Fruit fly (Drosophila melanogaster) whole organism, embryonic: Measurements from ENCODE around the gene mus301.

Experiments
- Adf1 ChIP-seq: fragments of 200-800 bp; sonication (Bioruptor generic); IDR thresholded peaks from 2 replicates; pipeline ENCODE4 v1.3.6; 2022; ENCODE audit warnings: missing biosample characterization, missing genetic modification characterization
- Antp ChIP-seq: fragments of 200-800 bp; sonication (Bioruptor generic); optimal IDR thresholded peaks from 3 replicates; lab custom pipeline; 2016; ENCODE audit warnings: missing biosample characterization, missing genetic modification characterization
- Atf6 ChIP-seq: fragments of 200-800 bp; sonication (Bioruptor generic); IDR thresholded peaks from 2 replicates; pipeline ENCODE4 v1.3.6; 2022; ENCODE audit warnings: missing biosample characterization, missing genetic modification characterization
- Bgb ChIP-seq: fragments of 200-800 bp; sonication (Bioruptor generic); IDR thresholded peaks from 2 replicates; pipeline ENCODE4 v1.3.6; 2022; ENCODE audit warnings: missing biosample characterization, missing genetic modification characterization; ENCODE audit not compliant: partially characterized antibody
- CG10462 ChIP-seq: fragments of 200-800 bp; sonication (Bioruptor generic); optimal IDR thresholded peaks from 2 replicates; lab custom pipeline; 2016; ENCODE audit warnings: missing biosample characterization, missing genetic modification characterization
- CG11247 ChIP-seq: fragments of 200-800 bp; sonication (Bioruptor generic); IDR thresholded peaks from 2 replicates; pipeline ENCODE4 v1.3.6; 2022; ENCODE audit warnings: missing biosample characterization, missing genetic modification characterization
- CG11723 ChIP-seq: fragments of 200-800 bp; sonication (Bioruptor generic); optimal IDR thresholded peaks from 2 replicates; lab custom pipeline; 2017; ENCODE audit warnings: missing biosample characterization, mild to moderate bottlenecking, missing genetic modification characterization
- CG15514 ChIP-seq: fragments of 200-800 bp; sonication (Bioruptor generic); optimal IDR thresholded peaks from 3 replicates; lab custom pipeline; 2017; ENCODE audit warnings: missing biosample characterization, missing genetic modification characterization, mild to moderate bottlenecking, moderate library complexity, missing genetic modification reagents
- CG17186 ChIP-seq: fragments of 200-800 bp; sonication (Bioruptor generic); optimal IDR thresholded peaks from 3 replicates; lab custom pipeline; 2017; ENCODE audit warnings: missing biosample characterization, missing genetic modification reagents, missing genetic modification characterization
- CG17912 ChIP-seq: fragments of 200-800 bp; sonication (Bioruptor generic); optimal IDR thresholded peaks from 2 replicates; lab custom pipeline; 2018; ENCODE audit warnings: missing biosample characterization, mild to moderate bottlenecking, missing genetic modification characterization
- CG1792 ChIP-seq: fragments of 200-800 bp; sonication (Bioruptor generic); optimal IDR thresholded peaks from 2 replicates; lab custom pipeline; 2016; ENCODE audit warnings: missing biosample characterization, missing genetic modification characterization
- CG2202 ChIP-seq: fragments of 200-800 bp; sonication (Bioruptor generic); optimal IDR thresholded peaks from 2 replicates; lab custom pipeline; 2018; ENCODE audit warnings: missing biosample characterization, mild to moderate bottlenecking, missing genetic modification characterization
- CG31441 ChIP-seq: fragments of 200-800 bp; sonication (Bioruptor generic); IDR thresholded peaks from 2 replicates; pipeline ENCODE4 v1.3.6; 2022; ENCODE audit warnings: missing biosample characterization, missing genetic modification characterization
- CG32532 ChIP-seq: fragments of 200-800 bp; sonication (Bioruptor generic); IDR thresholded peaks from 2 replicates; pipeline ENCODE4 v1.3.6; 2022; ENCODE audit warnings: missing biosample characterization, missing genetic modification characterization
- CG3407 ChIP-seq: fragments of 200-800 bp; sonication (Bioruptor generic); optimal IDR thresholded peaks from 2 replicates; lab custom pipeline; 2018; ENCODE audit warnings: missing biosample characterization, mild to moderate bottlenecking, missing genetic modification characterization
- CG5953 ChIP-seq: fragments of 200-800 bp; sonication (Bioruptor generic); IDR thresholded peaks from 2 replicates; pipeline ENCODE4 v1.3.6; 2022; ENCODE audit warnings: missing biosample characterization, missing genetic modification characterization
- CG7372 ChIP-seq: fragments of 200-800 bp; sonication (Bioruptor generic); IDR thresholded peaks from 2 replicates; pipeline ENCODE4 v1.3.6; 2022; ENCODE audit warnings: missing biosample characterization, missing genetic modification characterization
- CG7556 ChIP-seq: fragments of 200-800 bp; sonication (Bioruptor generic); optimal IDR thresholded peaks from 2 replicates; lab custom pipeline; 2017; ENCODE audit warnings: missing biosample characterization, mild to moderate bottlenecking, missing genetic modification characterization
- CG8281 ChIP-seq: fragments of 200-800 bp; sonication (Bioruptor generic); optimal IDR thresholded peaks from 2 replicates; lab custom pipeline; 2018; ENCODE audit warnings: missing biosample characterization, mild to moderate bottlenecking, missing genetic modification characterization, moderate library complexity
- CG9215 ChIP-seq: fragments of 200-800 bp; sonication (Bioruptor generic); IDR thresholded peaks from 2 replicates; pipeline ENCODE4 v1.3.6; 2022; ENCODE audit warnings: missing biosample characterization, missing genetic modification characterization
- H2.0 ChIP-seq: fragments of 200-800 bp; sonication (Bioruptor generic); IDR thresholded peaks from 2 replicates; pipeline ENCODE4 v1.3.6; 2022; ENCODE audit warnings: missing biosample characterization, missing genetic modification characterization
- Hmr ChIP-seq: fragments of 200-800 bp; sonication (Bioruptor generic); optimal IDR thresholded peaks from 3 replicates; lab custom pipeline; 2017; ENCODE audit warnings: mild to moderate bottlenecking, missing biosample characterization, missing genetic modification reagents, missing genetic modification characterization
- Hr3 ChIP-seq: fragments of 200-800 bp; sonication (Bioruptor generic); optimal IDR thresholded peaks from 3 replicates; lab custom pipeline; 2016; ENCODE audit warnings: missing biosample characterization, missing genetic modification characterization
- MESR4 ChIP-seq: fragments of 200-800 bp; sonication (Bioruptor generic); optimal IDR thresholded peaks from 2 replicates; lab custom pipeline; 2018; ENCODE audit warnings: missing biosample characterization, mild to moderate bottlenecking, missing genetic modification characterization, moderate library complexity
- Mrtf ChIP-seq: fragments of 200-800 bp; sonication (Bioruptor generic); IDR thresholded peaks from 3 replicates; pipeline ENCODE4 v1.3.6; 2022; ENCODE audit warnings: missing biosample characterization, missing genetic modification characterization
- Sin3A ChIP-seq: fragments of >200 bp; optimal IDR thresholded peaks from 2 replicates; lab custom pipeline; 2018
- Ssrp ChIP-seq: fragments of 200-800 bp; sonication (Bioruptor generic); optimal IDR thresholded peaks from 2 replicates; lab custom pipeline; 2018; ENCODE audit warnings: missing biosample characterization, mild to moderate bottlenecking, missing genetic modification characterization, moderate library complexity
- TFAM ChIP-seq: fragments of 200-800 bp; sonication (Bioruptor generic); optimal IDR thresholded peaks from 2 replicates; lab custom pipeline; 2017; ENCODE audit warnings: missing biosample characterization, missing genetic modification characterization, inconsistent platforms
- Tbp ChIP-seq: fragments of >200 bp; optimal IDR thresholded peaks from 2 replicates; lab custom pipeline; 2018; ENCODE audit warnings: missing biosample characterization, missing genetic modification characterization
- Usf ChIP-seq: fragments of 200-800 bp; sonication (Bioruptor generic); optimal IDR thresholded peaks from 2 replicates; lab custom pipeline; 2017; ENCODE audit warnings: missing genotype, missing biosample characterization, missing genetic modification characterization
- Vsx1 ChIP-seq: fragments of 200-800 bp; sonication (Bioruptor generic); optimal IDR thresholded peaks from 2 replicates; lab custom pipeline; 2017; ENCODE audit warnings: missing biosample characterization, mild to moderate bottlenecking, missing genetic modification characterization, missing genetic modification reagents
- ap ChIP-seq: fragments of 200-800 bp; sonication (Bioruptor generic); IDR thresholded peaks from 2 replicates; pipeline ENCODE4 v1.3.6; 2022; ENCODE audit warnings: missing biosample characterization, missing genetic modification characterization
- az2 ChIP-seq: fragments of 200-800 bp; sonication (Bioruptor generic); optimal IDR thresholded peaks from 3 replicates; lab custom pipeline; 2016; ENCODE audit warnings: missing biosample characterization, missing genetic modification characterization
- btn ChIP-seq: fragments of 200-800 bp; sonication (Bioruptor generic); optimal IDR thresholded peaks from 2 replicates; lab custom pipeline; 2016; ENCODE audit warnings: missing biosample characterization, missing genetic modification characterization
- cg ChIP-seq: fragments of 200-800 bp; sonication (Bioruptor generic); optimal IDR thresholded peaks from 3 replicates; lab custom pipeline; 2019; ENCODE audit warnings: missing biosample characterization, mild to moderate bottlenecking, missing genetic modification characterization, moderate library complexity
- chinmo ChIP-seq: fragments of 200-800 bp; sonication (Bioruptor generic); IDR thresholded peaks from 4 replicates; pipeline ENCODE4 v1.3.6; 2022; ENCODE audit warnings: missing biosample characterization, missing genetic modification characterization; ENCODE audit not compliant: partially characterized antibody
- cwo ChIP-seq: fragments of 200-800 bp; sonication (Bioruptor generic); optimal IDR thresholded peaks from 3 replicates; lab custom pipeline; 2017; ENCODE audit warnings: missing biosample characterization, missing genetic modification characterization, mild to moderate bottlenecking, moderate library complexity, missing genetic modification reagents
- fd102C ChIP-seq: fragments of 200-800 bp; sonication (Bioruptor generic); optimal IDR thresholded peaks from 2 replicates; lab custom pipeline; 2018; ENCODE audit warnings: missing biosample characterization, mild to moderate bottlenecking, missing genetic modification characterization, moderate library complexity
- fd3F ChIP-seq: fragments of 200-800 bp; sonication (Bioruptor generic); optimal IDR thresholded peaks from 2 replicates; lab custom pipeline; 2018; ENCODE audit warnings: missing biosample characterization, mild to moderate bottlenecking, missing genetic modification characterization, moderate library complexity
- fd96Cb ChIP-seq: fragments of 200-800 bp; sonication (Bioruptor generic); optimal IDR thresholded peaks from 2 replicates; lab custom pipeline; 2018; ENCODE audit warnings: missing biosample characterization, mild to moderate bottlenecking, missing genetic modification characterization, moderate library complexity
- gfzf ChIP-seq: fragments of 200-800 bp; sonication (Bioruptor generic); optimal IDR thresholded peaks from 2 replicates; lab custom pipeline; 2016; ENCODE audit warnings: missing biosample characterization, mild to moderate bottlenecking, missing genetic modification characterization, moderate library complexity
- lilli ChIP-seq: fragments of 200-800 bp; sonication (Bioruptor generic); optimal IDR thresholded peaks from 3 replicates; lab custom pipeline; 2016; ENCODE audit warnings: missing biosample characterization, missing genetic modification characterization
- luna ChIP-seq: fragments of 200-800 bp; sonication (Bioruptor generic); optimal IDR thresholded peaks from 2 replicates; lab custom pipeline; 2016; ENCODE audit warnings: missing biosample characterization, missing genetic modification characterization
- pfk ChIP-seq: fragments of 200-800 bp; sonication (Bioruptor generic); optimal IDR thresholded peaks from 2 replicates; lab custom pipeline; 2018; ENCODE audit warnings: missing biosample characterization, mild to moderate bottlenecking, missing genetic modification characterization, moderate library complexity
- pum ChIP-seq: fragments of 200-800 bp; sonication (Bioruptor generic); optimal IDR thresholded peaks from 2 replicates; lab custom pipeline; 2016; ENCODE audit warnings: missing biosample characterization, missing genetic modification characterization
- shn ChIP-seq: fragments of 200-800 bp; sonication (Bioruptor generic); optimal IDR thresholded peaks from 3 replicates; lab custom pipeline; 2016; ENCODE audit warnings: missing biosample characterization, missing genetic modification characterization
- tll ChIP-seq, 2 experiments: fragments of 200-800 bp in 1 of 2; fragments of >200 bp in 1 of 2; sonication (Bioruptor generic) in 1 of 2; optimal IDR thresholded peaks; 2 replicates each; lab custom pipeline; 2017 to 2019; ENCODE audit warnings: missing biosample characterization in 2 of 2, missing genetic modification characterization in 2 of 2, mild to moderate bottlenecking in 1 of 2, moderate library complexity in 1 of 2
- tna ChIP-seq: fragments of 200-800 bp; sonication (Bioruptor generic); IDR thresholded peaks from 2 replicates; pipeline ENCODE4 v1.3.6; 2022; ENCODE audit warnings: missing biosample characterization, missing genetic modification characterization; ENCODE audit not compliant: partially characterized antibody
- twi ChIP-seq: fragments of 200-800 bp; optimal IDR thresholded peaks from 2 replicates; lab custom pipeline; 2019; ENCODE audit warnings: missing biosample characterization, mild to moderate bottlenecking, missing genetic modification characterization, moderate library complexity
- z ChIP-seq: fragments of 200-800 bp; sonication (Bioruptor generic); IDR thresholded peaks from 3 replicates; pipeline ENCODE4 v1.3.6; 2022; ENCODE audit warnings: missing biosample characterization, missing genetic modification characterization

mus301 gene

dm6 chr3L:8115864-8116528 lies 21.6 kb upstream of the mus301 start, which contains the start of the genes Arp3 and msk (continued):
- TF ChIP-seq CG7372: peak; percentile 52
- peak; percentile 79 for TF ChIP-seq CG17912 (GFP tag; lab: Kevin White, UChicago)
- TF ChIP-seq CG8281 (tag; lab: Kevin White, UChicago): peak; percentile 37
- TF ChIP-seq Ssrp (tag; lab: Kevin White, UChicago): peak; percentile 66
- peak; percentile 51 for TF ChIP-seq Bgb (GFP tag; lab: Robert Waterston, UW)
- TF ChIP-seq CG9215 (GFP tag; lab: Robert Waterston, UW): peak; percentile 83
- peak; percentile 64; the same call in 2 of the 3 replicates for TF ChIP-seq Mrtf (GFP tag; lab: Robert Waterston, UW)
- peak; percentile 61 for TF ChIP-seq cwo
- TF ChIP-seq ap (GFP tag; lab: Robert Waterston, UW): peak; percentile 11; the same call in 1 of the 2 replicates
- TF ChIP-seq pfk (GFP tag; lab: Kevin White, UChicago): peak; percentile 9
- no peak for TF ChIP-seq CG5953
- TF ChIP-seq btn (GFP tag; lab: Kevin White, UChicago): peak; percentile 59
- peak; percentile 88 for TF ChIP-seq cg (GFP tag; lab: Kevin White, UChicago)
- TF ChIP-seq CG2202 (tag; lab: Kevin White, UChicago): peak; percentile 34
- no peak for TF ChIP-seq chinmo
- peak; percentile 81 for TF ChIP-seq CG32532 (GFP tag; lab: Robert Waterston, UW)
- TF ChIP-seq gfzf (GFP tag; lab: Kevin White, UChicago): peak; percentile 47
- TF ChIP-seq Vsx1 (GFP tag; lab: Kevin White, UChicago): no peak
- peak; percentile 64 for TF ChIP-seq CG31441
- TF ChIP-seq CG17186 (GFP tag; lab: Kevin White, UChicago): peak; percentile 84
- peak; percentile 82 for TF ChIP-seq az2 (GFP tag; lab: Kevin White, UChicago)
- TF ChIP-seq twi (tag; lab: Kevin White, UChicago): peak; percentile 58
- peak; percentile 91 for TF ChIP-seq pum (GFP tag; lab: Kevin White, UChicago)
- peak; percentile 5 for TF ChIP-seq fd102C (GFP tag; lab: Kevin White, UChicago)
- TF ChIP-seq Antp: peak; percentile 95
- TF ChIP-seq CG10462 (GFP tag; lab: Kevin White, UChicago): no peak
- peak; percentile 69 for TF ChIP-seq H2.0 (GFP tag; lab: Robert Waterston, UW)
- peak; percentile 48 to 60 for TF ChIP-seq tll (GFP tag; optimal IDR thresholded peaks at IDR 0.05; lab: Kevin White, UChicago)
- TF ChIP-seq Atf6 (GFP tag; lab: Robert Waterston, UW): peak; percentile 67
- TF ChIP-seq CG1792 (GFP tag; lab: Kevin White, UChicago): peak; percentile 89
- TF ChIP-seq CG15514: peak; percentile 89
- peak; percentile 64 for TF ChIP-seq CG11723 (GFP tag; lab: Kevin White, UChicago)
- peak; percentile 81 for TF ChIP-seq Hr3 (GFP tag; lab: Kevin White, UChicago)
- peak; percentile 55 for TF ChIP-seq CG7556 (GFP tag; lab: Kevin White, UChicago)
- TF ChIP-seq Usf (GFP tag; lab: Kevin White, UChicago): peak; percentile 66
- peak; percentile 94 for TF ChIP-seq shn (GFP tag; lab: Kevin White, UChicago)
- TF ChIP-seq Sin3A (lab: Kevin White, UChicago): peak; percentile 100
- peak; percentile 78 for TF ChIP-seq luna (GFP tag; lab: Kevin White, UChicago)
- TF ChIP-seq Hmr (GFP tag; lab: Kevin White, UChicago): no peak
- TF ChIP-seq MESR4 (GFP tag; lab: Kevin White, UChicago): peak; percentile 69
- peak; percentile 65 for TF ChIP-seq fd96Cb (tag; lab: Kevin White, UChicago)
- TF ChIP-seq z: no peak
- peak; percentile 35 for TF ChIP-seq fd3F
- TF ChIP-seq Tbp: no peak
- TF ChIP-seq TFAM (GFP tag; lab: Kevin White, UChicago): no peak
- TF ChIP-seq tna (GFP tag; lab: Robert Waterston, UW): no peak
- TF ChIP-seq Adf1 (GFP tag; lab: Robert Waterston, UW): peak; percentile 48
- no peak for TF ChIP-seq CG3407 (GFP tag; lab: Kevin White, UChicago)
- peak; percentile 94 for TF ChIP-seq lilli (GFP tag; lab: Kevin White, UChicago)
- peak; percentile 73 for TF ChIP-seq CG11247 (GFP tag; lab: Robert Waterston, UW)
